Fruit fly (Drosophila melanogaster): ENCODE data around the gene Synd.

- TF ChIP-seq CG17806 (tag; optimal IDR thresholded peaks at IDR 0.05) (no peak), Pif1A (GFP tag; optimal IDR thresholded peaks at IDR 0.05) (no peak), CG15710 (tag; optimal IDR thresholded peaks at IDR 0.05) (no peak), CG14655 (GFP tag; optimal IDR thresholded peaks at IDR 0.05) (no peak), Snoo (tag; optimal IDR thresholded peaks at IDR 0.05) (no peak), D1 (tag; optimal IDR thresholded peaks at IDR 0.05) (no peak), Ets98B (GFP tag; IDR thresholded peaks at IDR 0.05) (no peak), CG34367 (tag; optimal IDR thresholded peaks at IDR 0.05) (no peak), CG8159 (tag; optimal IDR thresholded peaks at IDR 0.05) (no peak), rn (GFP tag; IDR thresholded peaks at IDR 0.05) (no peak)
These were observed 44.0 kb upstream of the Synd start for dm6 chr3R:20788559-20788958.

Measured in whole organism, pupa.